Fruit fly (Drosophila melanogaster) whole organism, embryonic: ENCODE measurements around the gene MBD-R2.

Experiments used
- Bdp1 ChIP-seq: fragments of 200-800 bp; sonication (Bioruptor generic); optimal IDR thresholded peaks from 3 replicates; lab custom pipeline; 2016; ENCODE audit warnings: missing biosample characterization, missing genetic modification characterization
- CG1024 ChIP-seq: fragments of 200-800 bp; sonication (Bioruptor generic); IDR thresholded peaks from 2 replicates; pipeline ENCODE4 v1.3.6; 2022; ENCODE audit warnings: missing biosample characterization, missing genetic modification characterization
- CG11456 ChIP-seq: fragments of 200-800 bp; sonication (Bioruptor generic); IDR thresholded peaks from 3 replicates; pipeline ENCODE4 v1.3.6; 2022; ENCODE audit warnings: missing biosample characterization, missing genetic modification characterization
- CG12236 ChIP-seq: fragments of 200-800 bp; sonication (Bioruptor generic); optimal IDR thresholded peaks from 2 replicates; lab custom pipeline; 2016; ENCODE audit warnings: missing biosample characterization, missing genetic modification characterization
- CG12659 ChIP-seq: fragments of 200-800 bp; sonication (Bioruptor generic); optimal IDR thresholded peaks from 3 replicates; lab custom pipeline; 2017; ENCODE audit warnings: mild to moderate bottlenecking, missing biosample characterization, missing genetic modification reagents, missing genetic modification characterization
- CG1529 ChIP-seq: fragments of 200-800 bp; sonication (Bioruptor generic); optimal IDR thresholded peaks from 3 replicates; lab custom pipeline; 2018; ENCODE audit warnings: missing biosample characterization, missing genetic modification characterization
- CG15601 ChIP-seq: fragments of 200-800 bp; sonication (Bioruptor generic); optimal IDR thresholded peaks from 3 replicates; lab custom pipeline; 2019; ENCODE audit warnings: missing biosample characterization, mild to moderate bottlenecking, missing genetic modification characterization, moderate library complexity
- CG17361 ChIP-seq: fragments of 200-800 bp; sonication (Bioruptor generic); IDR thresholded peaks from 3 replicates; pipeline ENCODE4 v1.3.6; 2022; ENCODE audit warnings: missing biosample characterization, missing genetic modification characterization
- CG1792 ChIP-seq: fragments of 200-800 bp; sonication (Bioruptor generic); optimal IDR thresholded peaks from 2 replicates; lab custom pipeline; 2016; ENCODE audit warnings: missing biosample characterization, missing genetic modification characterization
- CG31441 ChIP-seq: fragments of 200-800 bp; sonication (Bioruptor generic); IDR thresholded peaks from 2 replicates; pipeline ENCODE4 v1.3.6; 2022; ENCODE audit warnings: missing biosample characterization, missing genetic modification characterization
- CG32532 ChIP-seq: fragments of 200-800 bp; sonication (Bioruptor generic); IDR thresholded peaks from 2 replicates; pipeline ENCODE4 v1.3.6; 2022; ENCODE audit warnings: missing biosample characterization, missing genetic modification characterization
- CG3838 ChIP-seq: fragments of 200-800 bp; sonication (Bioruptor generic); optimal IDR thresholded peaks from 3 replicates; lab custom pipeline; 2016; ENCODE audit warnings: missing biosample characterization, missing genetic modification characterization
- CG4360 ChIP-seq: fragments of 200-800 bp; sonication (Bioruptor generic); IDR thresholded peaks from 2 replicates; pipeline ENCODE4 v1.3.6; 2022; ENCODE audit warnings: missing biosample characterization, missing genetic modification characterization
- CG5245 ChIP-seq: fragments of 200-800 bp; sonication (Bioruptor generic); optimal IDR thresholded peaks from 3 replicates; lab custom pipeline; 2016; ENCODE audit warnings: missing biosample characterization, missing genetic modification characterization
- CG6813 ChIP-seq: fragments of 200-800 bp; sonication (Bioruptor generic); optimal IDR thresholded peaks from 2 replicates; lab custom pipeline; 2017; ENCODE audit warnings: missing biosample characterization, missing genetic modification characterization, mild to moderate bottlenecking, moderate library complexity, missing genetic modification reagents
- CG6854 ChIP-seq: fragments of 200-800 bp; sonication (Bioruptor generic); optimal IDR thresholded peaks from 3 replicates; lab custom pipeline; 2017; ENCODE audit warnings: missing biosample characterization, mild to moderate bottlenecking, missing genetic modification characterization
- CG7928 ChIP-seq: fragments of 200-800 bp; sonication (Bioruptor generic); optimal IDR thresholded peaks from 2 replicates; lab custom pipeline; 2017; ENCODE audit warnings: missing biosample characterization, mild to moderate bottlenecking, missing genetic modification characterization
- CG7987 ChIP-seq: fragments of 200-800 bp; sonication (Bioruptor generic); optimal IDR thresholded peaks from 2 replicates; lab custom pipeline; 2018; ENCODE audit warnings: missing biosample characterization, mild to moderate bottlenecking, missing genetic modification characterization, moderate library complexity
- CG8359 ChIP-seq: fragments of 200-800 bp; sonication (Bioruptor generic); optimal IDR thresholded peaks from 2 replicates; lab custom pipeline; 2017; ENCODE audit warnings: missing biosample characterization, mild to moderate bottlenecking, missing genetic modification characterization, borderline replicate concordance
- CG9876 ChIP-seq: fragments of 200-800 bp; sonication (Bioruptor generic); optimal IDR thresholded peaks from 2 replicates; lab custom pipeline; 2016; ENCODE audit warnings: missing biosample characterization, missing genetic modification characterization
- HLH4C ChIP-seq: fragments of 200-800 bp; sonication (Bioruptor generic); IDR thresholded peaks from 3 replicates; pipeline ENCODE4 v1.3.6; 2022; ENCODE audit warnings: missing biosample characterization, missing genetic modification characterization; ENCODE audit not compliant: partially characterized antibody
- Hmr ChIP-seq: fragments of 200-800 bp; sonication (Bioruptor generic); optimal IDR thresholded peaks from 3 replicates; lab custom pipeline; 2017; ENCODE audit warnings: mild to moderate bottlenecking, missing biosample characterization, missing genetic modification reagents, missing genetic modification characterization
- Mad ChIP-seq: fragments of 200-800 bp; sonication (Bioruptor generic); optimal IDR thresholded peaks from 2 replicates; lab custom pipeline; 2016; ENCODE audit warnings: missing biosample characterization, missing genetic modification characterization
- Meics ChIP-seq: fragments of 200-800 bp; sonication (Bioruptor generic); optimal IDR thresholded peaks from 2 replicates; lab custom pipeline; 2017; ENCODE audit warnings: missing biosample characterization, mild to moderate bottlenecking, missing genetic modification characterization
- Oaz ChIP-seq: fragments of 200-800 bp; sonication (Bioruptor generic); IDR thresholded peaks from 2 replicates; pipeline ENCODE4 v1.3.6; 2022; ENCODE audit warnings: missing biosample characterization, missing genetic modification characterization
- Oli ChIP-seq: fragments of 200-800 bp; sonication (Bioruptor generic); optimal IDR thresholded peaks from 2 replicates; lab custom pipeline; 2018; ENCODE audit warnings: missing biosample characterization, mild to moderate bottlenecking, missing genetic modification characterization, moderate library complexity
- Trl ChIP-seq, 3 experiments: fragments of >200 bp in 2 of 3; fragments of 200-800 bp in 1 of 3; sonication (Bioruptor generic) in 1 of 3; optimal IDR thresholded peaks; 2 replicates in 1 of 3; 3 replicates in 2 of 3; lab custom pipeline; 2016 to 2017; ENCODE audit warnings: missing biosample characterization in 1 of 3, missing genetic modification characterization in 1 of 3
- Vsx1 ChIP-seq: fragments of 200-800 bp; sonication (Bioruptor generic); optimal IDR thresholded peaks from 2 replicates; lab custom pipeline; 2017; ENCODE audit warnings: missing biosample characterization, mild to moderate bottlenecking, missing genetic modification characterization, missing genetic modification reagents
- az2 ChIP-seq: fragments of 200-800 bp; sonication (Bioruptor generic); optimal IDR thresholded peaks from 3 replicates; lab custom pipeline; 2016; ENCODE audit warnings: missing biosample characterization, missing genetic modification characterization
- bsh ChIP-seq, 2 experiments: fragments of 200-800 bp; sonication (Bioruptor generic); optimal IDR thresholded peaks; 2 replicates each; lab custom pipeline; 2017 to 2018; ENCODE audit warnings: mild to moderate bottlenecking in 2 of 2, missing biosample characterization in 2 of 2, missing genetic modification characterization in 2 of 2, moderate library complexity in 1 of 2
- caup ChIP-seq: fragments of 200-800 bp; sonication (Bioruptor generic); optimal IDR thresholded peaks from 3 replicates; lab custom pipeline; 2017; ENCODE audit warnings: missing biosample characterization, mild to moderate bottlenecking, missing genetic modification characterization, moderate library complexity; ENCODE audit not compliant: severe bottlenecking
- cg ChIP-seq: fragments of 200-800 bp; sonication (Bioruptor generic); optimal IDR thresholded peaks from 3 replicates; lab custom pipeline; 2019; ENCODE audit warnings: missing biosample characterization, mild to moderate bottlenecking, missing genetic modification characterization, moderate library complexity
- chif ChIP-seq, 2 experiments: fragments of 200-800 bp; sonication (Bioruptor generic); optimal IDR thresholded peaks; 3 replicates each; lab custom pipeline; 2016; ENCODE audit warnings: missing biosample characterization in 2 of 2, missing genetic modification characterization in 2 of 2
- chn ChIP-seq: fragments of 200-800 bp; sonication (Bioruptor generic); optimal IDR thresholded peaks from 2 replicates; lab custom pipeline; 2016; ENCODE audit warnings: missing biosample characterization, missing genetic modification characterization
- crp ChIP-seq, 2 experiments: fragments of 200-800 bp; sonication (Bioruptor generic); optimal IDR thresholded peaks; 2 replicates in 1 of 2; 3 replicates in 1 of 2; lab custom pipeline; 2017; ENCODE audit warnings: missing biosample characterization in 2 of 2, missing genetic modification characterization in 2 of 2, mild to moderate bottlenecking in 1 of 2, moderate library complexity in 1 of 2
- eyg ChIP-seq: fragments of 200-800 bp; sonication (Bioruptor generic); optimal IDR thresholded peaks from 3 replicates; lab custom pipeline; 2016; ENCODE audit warnings: missing biosample characterization, missing genetic modification characterization
- gcm ChIP-seq: fragments of 200-800 bp; sonication (Bioruptor generic); optimal IDR thresholded peaks from 2 replicates; lab custom pipeline; 2019; ENCODE audit warnings: missing biosample characterization, mild to moderate bottlenecking, missing genetic modification characterization, moderate library complexity
- gfzf ChIP-seq: fragments of 200-800 bp; sonication (Bioruptor generic); optimal IDR thresholded peaks from 2 replicates; lab custom pipeline; 2016; ENCODE audit warnings: missing biosample characterization, mild to moderate bottlenecking, missing genetic modification characterization, moderate library complexity
- hth ChIP-seq: fragments of >200 bp; optimal IDR thresholded peaks from 2 replicates; lab custom pipeline; 2017; ENCODE audit warnings: inconsistent platforms
- jing ChIP-seq: fragments of 200-800 bp; sonication (Bioruptor generic); optimal IDR thresholded peaks from 2 replicates; lab custom pipeline; 2018; ENCODE audit warnings: missing biosample characterization, mild to moderate bottlenecking, missing genetic modification characterization
- lab ChIP-seq: fragments of 200-800 bp; sonication (Bioruptor generic); optimal IDR thresholded peaks from 3 replicates; lab custom pipeline; 2017; ENCODE audit warnings: missing biosample characterization, missing genetic modification characterization, mild to moderate bottlenecking, moderate library complexity, missing genetic modification reagents
- lbe ChIP-seq: fragments of 200-800 bp; sonication (Bioruptor generic); optimal IDR thresholded peaks from 2 replicates; lab custom pipeline; 2016; ENCODE audit warnings: missing biosample characterization, mild to moderate bottlenecking, missing genetic modification characterization
- nau ChIP-seq: fragments of 200-800 bp; sonication (Bioruptor generic); optimal IDR thresholded peaks from 3 replicates; lab custom pipeline; 2017; ENCODE audit warnings: missing biosample characterization, mild to moderate bottlenecking, missing genetic modification characterization, missing genetic modification reagents
- prd ChIP-seq, 3 experiments: fragments of >200 bp in 2 of 3; fragments of 200-800 bp in 1 of 3; sonication (Bioruptor generic) in 1 of 3; optimal IDR thresholded peaks in 2 of 3; IDR thresholded peaks in 1 of 3; 2 replicates in 2 of 3; 3 replicates in 1 of 3; pipeline versions ENCODE4 v1.3.6 to Lab custom; 2017 to 2022; ENCODE audit warnings: missing biosample characterization in 1 of 3, missing genetic modification characterization in 1 of 3
- pros ChIP-seq: fragments of 200-800 bp; sonication (Bioruptor generic); optimal IDR thresholded peaks from 3 replicates; lab custom pipeline; 2019; ENCODE audit warnings: missing biosample characterization, mild to moderate bottlenecking, missing genetic modification characterization, moderate library complexity
- scrt ChIP-seq: fragments of 200-800 bp; sonication (Bioruptor generic); optimal IDR thresholded peaks from 2 replicates; lab custom pipeline; 2018; ENCODE audit warnings: missing biosample characterization, mild to moderate bottlenecking, missing genetic modification characterization, moderate library complexity
- shn ChIP-seq: fragments of 200-800 bp; sonication (Bioruptor generic); optimal IDR thresholded peaks from 3 replicates; lab custom pipeline; 2016; ENCODE audit warnings: missing biosample characterization, missing genetic modification characterization
- tx ChIP-seq: fragments of 200-800 bp; sonication (Bioruptor generic); optimal IDR thresholded peaks from 2 replicates; lab custom pipeline; 2016; ENCODE audit warnings: missing biosample characterization, missing genetic modification characterization

Gene MBD-R2

dm6 chr3R:12369135-12369792 is 13.2 kb upstream of the MBD-R2 start, which contains the start of gene GstD1 (continued):
- TF ChIP-seq pros (GFP tag; lab: Kevin White, UChicago) (no peak), Mad (GFP tag; lab: Kevin White, UChicago) (no peak), CG6813 (GFP tag; lab: Kevin White, UChicago) (no peak), HLH4C (GFP tag; lab: Robert Waterston, UW) (peak; percentile 42; the same call in 1 of the 3 replicates), hth (no peak), tx (GFP tag; lab: Kevin White, UChicago) (no peak), CG7987 (no peak), Oli (tag; lab: Kevin White, UChicago) (peak; percentile 41), Vsx1 (GFP tag; lab: Kevin White, UChicago) (no peak), caup (peak; percentile 28), prd (optimal IDR thresholded peaks at IDR 0.05; lab: Kevin White, UChicago) (no peak), prd (GFP tag; IDR thresholded peaks at IDR 0.05; lab: Robert Waterston, UW) (peak; percentile 35; the same call in 1 of the 3 replicates), Meics (GFP tag; lab: Kevin White, UChicago) (peak; percentile 73), CG15601 (tag; lab: Kevin White, UChicago) (no peak), gfzf (GFP tag; lab: Kevin White, UChicago) (no peak), CG31441 (GFP tag; lab: Robert Waterston, UW) (no peak), az2 (GFP tag; lab: Kevin White, UChicago) (no peak), scrt (GFP tag; lab: Kevin White, UChicago) (peak; percentile 35), CG7928 (GFP tag; lab: Kevin White, UChicago) (peak; percentile 52), crp (GFP tag; optimal IDR thresholded peaks at IDR 0.05; lab: Kevin White, UChicago) (no peak), Bdp1 (GFP tag; lab: Kevin White, UChicago) (no peak), CG11456 (GFP tag; lab: Robert Waterston, UW) (no peak), CG3838 (GFP tag; lab: Kevin White, UChicago) (no peak), cg (GFP tag; lab: Kevin White, UChicago) (peak; percentile 76), CG17361 (GFP tag; lab: Robert Waterston, UW) (peak; percentile 49; the same call in 1 of the 3 replicates), Oaz (GFP tag; lab: Robert Waterston, UW) (no peak), eyg (GFP tag; lab: Kevin White, UChicago) (no peak), Trl (optimal IDR thresholded peaks at IDR 0.05; lab: Kevin White, UChicago) (peak; percentile 69 to 83), Trl (GFP tag; optimal IDR thresholded peaks at IDR 0.05; lab: Kevin White, UChicago) (peak; percentile 33), CG4360 (no peak), CG1529 (GFP tag; lab: Kevin White, UChicago) (no peak), gcm (GFP tag; lab: Kevin White, UChicago) (peak; percentile 33), jing (no peak), shn (GFP tag; lab: Kevin White, UChicago) (peak; percentile 44), lbe (GFP tag; lab: Kevin White, UChicago) (no peak), CG12236 (GFP tag; lab: Kevin White, UChicago) (no peak), CG1792 (GFP tag; lab: Kevin White, UChicago) (no peak), CG32532 (peak; percentile 40; the same call in 1 of the 2 replicates), CG12659 (GFP tag; lab: Kevin White, UChicago) (peak; percentile 23), CG8359 (GFP tag; lab: Kevin White, UChicago) (no peak), bsh (GFP tag; optimal IDR thresholded peaks at IDR 0.05; lab: Kevin White, UChicago) (peak in 1 of 2 experiments; percentile 68), chif (GFP tag; optimal IDR thresholded peaks at IDR 0.05; lab: Kevin White, UChicago) (peak; percentile 11 to 62), CG5245 (GFP tag; lab: Kevin White, UChicago) (no peak), CG9876 (no peak), chn (GFP tag; lab: Kevin White, UChicago) (peak; percentile 30), Hmr (GFP tag; lab: Kevin White, UChicago) (peak; percentile 43), CG1024 (GFP tag; lab: Robert Waterston, UW) (no peak), lab (peak; percentile 43), CG6854 (GFP tag; lab: Kevin White, UChicago) (no peak), nau (GFP tag; lab: Kevin White, UChicago) (peak; percentile 6)
